Worm (Caenorhabditis elegans) whole organism, midembryonic: ENCODE data around the gene F20D6.6.

Source experiments
- flt-1 ChIP-seq: fragments of 200-800 bp; sonication (Bioruptor generic); IDR thresholded peaks from 2 replicates; pipeline ENCODE4 v1.3.6; 2022; ENCODE audit warnings: missing genetic modification characterization, missing compliant biosample characterization
- med-1 ChIP-seq: sonication (generic microtip); optimal IDR thresholded peaks from 2 replicates; lab custom pipeline; 2017; ENCODE audit warnings: missing genetic modification characterization, mild to moderate bottlenecking, missing compliant biosample characterization, antibody characterized with exemption, missing genetic modification reagents; ENCODE audit not compliant: insufficient read depth

ce11 chrV:8168219-8168962, 8.7 kb downstream of the F20D6.6 start, which contains the start of gene F20D6.8:
- no peak for TF ChIP-seq flt-1 (GFP tag; lab: Robert Waterston, UW)
- no peak for TF ChIP-seq med-1 (GFP tag; lab: Kevin White, UChicago)
